Worm (Caenorhabditis elegans) whole organism, L3 larva: ENCODE data around the gene D1044.7.

Experiments used
- R02D3.7 ChIP-seq: fragments of 150-350 bp; optimal IDR thresholded peaks from 2 replicates; lab custom pipeline; 2014; ENCODE audit warnings: missing biosample characterization, missing genetic modification characterization
- ZK546.5 ChIP-seq: sonication (generic microtip); optimal IDR thresholded peaks from 2 replicates; lab custom pipeline; 2017; ENCODE audit warnings: missing biosample characterization, missing genetic modification characterization
- aly-2 ChIP-seq: fragments of 150-350 bp; optimal IDR thresholded peaks from 2 replicates; lab custom pipeline; 2014; ENCODE audit warnings: missing biosample characterization, missing genetic modification characterization
- ama-1 ChIP-seq: fragments of 150-350 bp; optimal IDR thresholded peaks from 2 replicates; lab custom pipeline; 2018
- ceh-16 ChIP-seq: sonication (generic microtip); optimal IDR thresholded peaks from 2 replicates; lab custom pipeline; 2017; ENCODE audit warnings: missing biosample characterization, missing genetic modification characterization
- ceh-28 ChIP-seq: fragments of 150-350 bp; optimal IDR thresholded peaks from 2 replicates; lab custom pipeline; 2014; ENCODE audit warnings: missing biosample characterization, missing genetic modification reagents, missing genetic modification characterization
- ceh-82 ChIP-seq: fragments of 150-350 bp; optimal IDR thresholded peaks from 2 replicates; lab custom pipeline; 2014; ENCODE audit warnings: missing biosample characterization, missing genetic modification characterization
- ceh-9 ChIP-seq: sonication (generic microtip); optimal IDR thresholded peaks from 2 replicates; lab custom pipeline; 2018; ENCODE audit warnings: missing biosample characterization, missing genetic modification characterization
- daf-12 ChIP-seq: fragments of 150-350 bp; optimal IDR thresholded peaks from 2 replicates; lab custom pipeline; 2014; ENCODE audit warnings: missing biosample characterization, missing genetic modification reagents, missing genetic modification characterization
- egl-27 ChIP-seq: sonication (generic microtip); optimal IDR thresholded peaks from 4 replicates; lab custom pipeline; 2017; ENCODE audit warnings: missing biosample characterization, missing genetic modification reagents, missing genetic modification characterization
- egl-5 ChIP-seq: fragments of 150-350 bp; optimal IDR thresholded peaks from 2 replicates; lab custom pipeline; 2017; ENCODE audit warnings: missing biosample characterization, missing genetic modification reagents, missing genetic modification characterization, inconsistent platforms
- elt-1 ChIP-seq: fragments of 150-350 bp; optimal IDR thresholded peaks from 2 replicates; lab custom pipeline; 2014; ENCODE audit warnings: missing biosample characterization, missing genetic modification characterization
- elt-2 ChIP-seq: sonication (generic microtip); optimal IDR thresholded peaks from 2 replicates; lab custom pipeline; 2016; ENCODE audit warnings: missing genetic modification reagents, mild to moderate bottlenecking, missing genetic modification characterization, missing compliant biosample characterization
- elt-3 ChIP-seq, 3 experiments: fragments of 150-350 bp in 1 of 3; sonication (generic microtip) in 2 of 3; optimal IDR thresholded peaks; 2 replicates in 2 of 3; 4 replicates in 1 of 3; lab custom pipeline; 2014 to 2017; ENCODE audit warnings: missing biosample characterization in 3 of 3, missing genetic modification characterization in 3 of 3
- eor-1 ChIP-seq, 2 experiments: fragments of 150-350 bp; optimal IDR thresholded peaks; 2 replicates each; lab custom pipeline; 2014 to 2018; ENCODE audit warnings: missing biosample characterization in 2 of 2, missing genetic modification characterization in 2 of 2
- fkh-10 ChIP-seq: sonication (generic microtip); optimal IDR thresholded peaks from 2 replicates; lab custom pipeline; 2017; ENCODE audit warnings: missing biosample characterization, missing genetic modification reagents, missing genetic modification characterization
- fkh-2 ChIP-seq: fragments of 150-350 bp; optimal IDR thresholded peaks from 2 replicates; lab custom pipeline; 2014; ENCODE audit warnings: missing biosample characterization, missing genetic modification reagents, missing genetic modification characterization
- fos-1 ChIP-seq: fragments of 150-350 bp; optimal IDR thresholded peaks from 2 replicates; lab custom pipeline; 2014; ENCODE audit warnings: missing biosample characterization, missing genetic modification characterization
- hmg-11 ChIP-seq: sonication (generic microtip); optimal IDR thresholded peaks from 2 replicates; lab custom pipeline; 2016; ENCODE audit warnings: missing genetic modification characterization, missing compliant biosample characterization
- jun-1 ChIP-seq: fragments of 150-350 bp; optimal IDR thresholded peaks from 2 replicates; lab custom pipeline; 2014; ENCODE audit warnings: missing biosample characterization, missing genetic modification reagents, missing genetic modification characterization
- lin-15B ChIP-seq: fragments of 150-350 bp; optimal IDR thresholded peaks from 2 replicates; lab custom pipeline; 2014; ENCODE audit warnings: missing biosample characterization, missing genetic modification characterization
- lin-39 ChIP-seq: fragments of 150-350 bp; optimal IDR thresholded peaks from 2 replicates; lab custom pipeline; 2018; ENCODE audit warnings: missing biosample characterization, missing genetic modification reagents, missing genetic modification characterization
- lsy-12 ChIP-seq: sonication (generic microtip); optimal IDR thresholded peaks from 2 replicates; lab custom pipeline; 2016; ENCODE audit warnings: mild to moderate bottlenecking, missing genetic modification characterization, missing compliant biosample characterization
- mdl-1 ChIP-seq: fragments of 150-350 bp; optimal IDR thresholded peaks from 2 replicates; lab custom pipeline; 2014; ENCODE audit warnings: missing biosample characterization, missing genetic modification characterization
- mml-1 ChIP-seq: fragments of 150-350 bp; sonication (generic microtip); optimal IDR thresholded peaks from 3 replicates; lab custom pipeline; 2014; ENCODE audit warnings: missing biosample characterization, missing genetic modification characterization
- nfya-1 ChIP-seq: sonication (generic microtip); optimal IDR thresholded peaks from 2 replicates; lab custom pipeline; 2017; ENCODE audit warnings: missing genetic modification characterization, mild to moderate bottlenecking, missing compliant biosample characterization, antibody characterized with exemption, moderate library complexity; ENCODE audit not compliant: insufficient read depth
- nhr-11 ChIP-seq: fragments of 150-350 bp; optimal IDR thresholded peaks from 2 replicates; lab custom pipeline; 2014; ENCODE audit warnings: missing biosample characterization, missing genetic modification characterization
- nhr-12 ChIP-seq: fragments of 150-350 bp; optimal IDR thresholded peaks from 2 replicates; lab custom pipeline; 2014; ENCODE audit warnings: missing biosample characterization, missing genetic modification characterization
- nhr-23 ChIP-seq: fragments of 150-350 bp; optimal IDR thresholded peaks from 2 replicates; lab custom pipeline; 2014; ENCODE audit warnings: missing biosample characterization, missing genetic modification reagents, missing genetic modification characterization
- nhr-237 ChIP-seq: fragments of 150-350 bp; optimal IDR thresholded peaks from 2 replicates; lab custom pipeline; 2014; ENCODE audit warnings: missing biosample characterization, missing genetic modification characterization
- nhr-25 ChIP-seq: sonication (generic microtip); optimal IDR thresholded peaks from 2 replicates; lab custom pipeline; 2017; ENCODE audit warnings: missing biosample characterization, missing genetic modification characterization
- nhr-28 ChIP-seq: fragments of 150-350 bp; optimal IDR thresholded peaks from 2 replicates; lab custom pipeline; 2014; ENCODE audit warnings: missing biosample characterization, missing genetic modification characterization
- nhr-43 ChIP-seq: sonication (generic microtip); optimal IDR thresholded peaks from 2 replicates; lab custom pipeline; 2016; ENCODE audit warnings: mild to moderate bottlenecking, missing genetic modification characterization, missing compliant biosample characterization; ENCODE audit not compliant: poor library complexity, severe bottlenecking
- nhr-67 ChIP-seq: fragments of 150-350 bp; optimal IDR thresholded peaks from 2 replicates; lab custom pipeline; 2014; ENCODE audit warnings: missing biosample characterization, missing genetic modification characterization
- nhr-76 ChIP-seq: fragments of 150-350 bp; sonication (generic microtip); optimal IDR thresholded peaks from 5 replicates; lab custom pipeline; 2014; ENCODE audit warnings: missing biosample characterization, missing genetic modification characterization
- nhr-77 ChIP-seq: fragments of 150-350 bp; optimal IDR thresholded peaks from 2 replicates; lab custom pipeline; 2014; ENCODE audit warnings: missing biosample characterization, missing genetic modification characterization
- pha-4 ChIP-seq: fragments of 150-350 bp; optimal IDR thresholded peaks from 2 replicates; lab custom pipeline; 2014; ENCODE audit warnings: missing biosample characterization, missing genetic modification reagents, missing genetic modification characterization
- pqm-1 ChIP-seq: fragments of 150-350 bp; optimal IDR thresholded peaks from 2 replicates; lab custom pipeline; 2017; ENCODE audit warnings: missing biosample characterization, missing genetic modification characterization, inconsistent platforms
- sea-2 ChIP-seq: fragments of 150-350 bp; sonication (generic microtip); optimal IDR thresholded peaks from 4 replicates; lab custom pipeline; 2014; ENCODE audit warnings: missing biosample characterization, missing genetic modification reagents, missing genetic modification characterization
- skn-1 ChIP-seq: fragments of 150-350 bp; optimal IDR thresholded peaks from 2 replicates; lab custom pipeline; 2014; ENCODE audit warnings: missing biosample characterization, missing genetic modification characterization
- snpc-4 ChIP-seq: fragments of 150-350 bp; optimal IDR thresholded peaks from 2 replicates; lab custom pipeline; 2014; ENCODE audit warnings: missing biosample characterization, missing genetic modification characterization
- tbx-2 ChIP-seq: sonication (generic microtip); optimal IDR thresholded peaks from 2 replicates; lab custom pipeline; 2016; ENCODE audit warnings: mild to moderate bottlenecking, missing genetic modification characterization, missing compliant biosample characterization
- unc-39 ChIP-seq: sonication (generic microtip); optimal IDR thresholded peaks from 4 replicates; lab custom pipeline; 2017; ENCODE audit warnings: missing biosample characterization, missing genetic modification characterization
- unc-62 ChIP-seq: fragments of 150-350 bp; sonication (generic microtip); optimal IDR thresholded peaks from 4 replicates; lab custom pipeline; 2014; ENCODE audit warnings: missing biosample characterization, missing genetic modification reagents, missing genetic modification characterization
- zag-1 ChIP-seq: fragments of 150-350 bp; optimal IDR thresholded peaks from 2 replicates; lab custom pipeline; 2014; ENCODE audit warnings: missing biosample characterization, missing genetic modification characterization
- ztf-11 ChIP-seq: fragments of 150-350 bp; optimal IDR thresholded peaks from 2 replicates; lab custom pipeline; 2014; ENCODE audit warnings: missing biosample characterization, missing genetic modification characterization
- ztf-4 ChIP-seq: fragments of 150-350 bp; optimal IDR thresholded peaks from 2 replicates; lab custom pipeline; 2014; ENCODE audit warnings: missing biosample characterization, missing genetic modification characterization

The D1044.7 gene

ce11 chrIII:5502915-5503575, 5.5 kb downstream of the D1044.7 start:
- TF ChIP-seq nhr-28 (tag; lab: Kevin White, UChicago), result no peak
- TF ChIP-seq ama-1 (lab: Kevin White, UChicago), result peak; percentile 44
- no peak for TF ChIP-seq zag-1 (tag; lab: Kevin White, UChicago)
- peak; percentile 28 for TF ChIP-seq jun-1 (tag; lab: Kevin White, UChicago)
- TF ChIP-seq nhr-12 (tag; lab: Kevin White, UChicago), result no peak
- peak; percentile 39 for TF ChIP-seq snpc-4 (tag; lab: Kevin White, UChicago)
- no peak for TF ChIP-seq ztf-11 (tag; lab: Kevin White, UChicago)
- peak; percentile 19 for TF ChIP-seq lin-15B
- TF ChIP-seq nhr-25, result peak; percentile 63
- no peak for TF ChIP-seq ceh-9 (tag; lab: Kevin White, UChicago)
- no peak for TF ChIP-seq egl-27
- TF ChIP-seq elt-1 (tag; lab: Kevin White, UChicago), result peak; percentile 92
- no peak for TF ChIP-seq tbx-2
- TF ChIP-seq daf-12 (tag; lab: Kevin White, UChicago), result no peak
- peak; percentile 53 for TF ChIP-seq nfya-1 (tag; lab: Kevin White, UChicago)
- peak; percentile 53 for TF ChIP-seq fkh-10 (GFP tag; lab: Kevin White, UChicago)
- no peak for TF ChIP-seq ceh-82 (tag; lab: Kevin White, UChicago)
- peak; percentile 51 for TF ChIP-seq hmg-11
- peak; percentile 8 for TF ChIP-seq nhr-11
- peak; percentile 41 for TF ChIP-seq mdl-1 (tag; lab: Kevin White, UChicago)
- no peak for TF ChIP-seq ceh-16 (tag; lab: Kevin White, UChicago)
- no peak for TF ChIP-seq R02D3.7 (tag; lab: Kevin White, UChicago)
- TF ChIP-seq fkh-2, result no peak
- peak; percentile 57 for TF ChIP-seq skn-1 (tag; lab: Kevin White, UChicago)
- TF ChIP-seq eor-1 (tag; optimal IDR thresholded peaks at IDR 0.05; lab: Kevin White, UChicago), result no peak
- TF ChIP-seq fos-1, result no peak
- TF ChIP-seq aly-2 (tag; lab: Kevin White, UChicago), result no peak
- TF ChIP-seq nhr-76 (tag; lab: Kevin White, UChicago), result no peak
- peak; percentile 29 for TF ChIP-seq lin-39 (tag; lab: Kevin White, UChicago)
- TF ChIP-seq ZK546.5 (tag; lab: Kevin White, UChicago), result no peak
- peak; percentile 72 for TF ChIP-seq nhr-43 (tag; lab: Kevin White, UChicago)
- peak; percentile 85 for TF ChIP-seq nhr-23 (tag; lab: Kevin White, UChicago)
- TF ChIP-seq sea-2 (GFP tag; lab: Kevin White, UChicago), result no peak
- TF ChIP-seq egl-5 (tag; lab: Kevin White, UChicago), result no peak
- no peak for TF ChIP-seq elt-3 (tag; optimal IDR thresholded peaks at IDR 0.05; lab: Kevin White, UChicago)
- TF ChIP-seq lsy-12 (tag; lab: Kevin White, UChicago), result peak; percentile 39
- no peak for TF ChIP-seq ceh-28
- peak; percentile 82 for TF ChIP-seq pqm-1
- peak; percentile 64 for TF ChIP-seq pha-4 (tag; lab: Kevin White, UChicago)
- TF ChIP-seq unc-62 (GFP tag; lab: Kevin White, UChicago), result peak; percentile 3
- no peak for TF ChIP-seq ztf-4
- no peak for TF ChIP-seq mml-1
- no peak for TF ChIP-seq nhr-77 (tag; lab: Kevin White, UChicago)
- no peak for TF ChIP-seq unc-39 (tag; lab: Kevin White, UChicago)
- TF ChIP-seq nhr-237, result no peak
- no peak for TF ChIP-seq nhr-67 (tag; lab: Kevin White, UChicago)
- TF ChIP-seq elt-2 (tag; lab: Kevin White, UChicago), result peak; percentile 93
